Fruit fly (Drosophila melanogaster): Measurements from ENCODE around the gene mxt.

dm6 chr2L:4850356-4850755 lies 3.3 kb upstream of the mxt start, which contains the start of the genes mRpS2 and Mon1:
- TF ChIP-seq psq (optimal IDR thresholded peaks at IDR 0.05) (no peak), insv (optimal IDR thresholded peaks at IDR 0.05) (no peak), Myc (optimal IDR thresholded peaks at IDR 0.05) (no peak), Sin3A (optimal IDR thresholded peaks at IDR 0.05) (no peak), h (optimal IDR thresholded peaks at IDR 0.05) (no peak), ttk (optimal IDR thresholded peaks at IDR 0.05) (no peak)

All from Kc167 (cell line).